Worm (Caenorhabditis elegans) whole organism, L3 larva: ENCODE data around the gene ZK809.5.

ENCODE experiments used
- nhr-11 ChIP-seq: fragments of 150-350 bp; optimal IDR thresholded peaks from 2 replicates; lab custom pipeline; 2014; ENCODE audit warnings: missing biosample characterization, missing genetic modification characterization
- unc-62 ChIP-seq: fragments of 150-350 bp; sonication (generic microtip); optimal IDR thresholded peaks from 4 replicates; lab custom pipeline; 2014; ENCODE audit warnings: missing biosample characterization, missing genetic modification reagents, missing genetic modification characterization

- no peak for TF ChIP-seq unc-62 (GFP tag; lab: Kevin White, UChicago)
- peak; percentile 34 for TF ChIP-seq nhr-11 (tag; lab: Kevin White, UChicago)
These were observed 20.8 kb upstream of the ZK809.5 start, which contains the start of gene mars-1 for ce11 chrIV:11635437-11636408.
